Worm (Caenorhabditis elegans) whole organism, young adult: ENCODE results near the gene E04F6.9.

Experiments used
- B0336.3 ChIP-seq: fragments of 200-800 bp; sonication (Bioruptor generic); IDR thresholded peaks from 2 replicates; pipeline ENCODE4 v1.3.6; 2022; ENCODE audit warnings: missing genetic modification characterization, missing compliant biosample characterization
- D2030.7 ChIP-seq: fragments of 200-800 bp; sonication (Bioruptor generic); IDR thresholded peaks from 2 replicates; pipeline ENCODE4 v1.3.6; 2022; ENCODE audit warnings: missing genetic modification reagents, missing genetic modification characterization, missing compliant biosample characterization
- F10E7.11 ChIP-seq: sonication (generic microtip); optimal IDR thresholded peaks from 2 replicates; lab custom pipeline; 2017; ENCODE audit warnings: mild to moderate bottlenecking, missing genetic modification characterization, moderate library complexity, missing compliant biosample characterization
- F23B12.7 ChIP-seq: sonication (generic microtip); optimal IDR thresholded peaks from 2 replicates; lab custom pipeline; 2017; ENCODE audit warnings: missing genetic modification characterization, mild to moderate bottlenecking, missing compliant biosample characterization, antibody characterized with exemption, moderate library complexity; ENCODE audit not compliant: insufficient read depth
- F37B4.10 ChIP-seq: fragments of 200-800 bp; sonication (Bioruptor generic); IDR thresholded peaks from 2 replicates; pipeline ENCODE4 v1.3.6; 2022; ENCODE audit warnings: missing genetic modification characterization, missing compliant biosample characterization
- F39B2.1 ChIP-seq: fragments of 200-800 bp; sonication (Bioruptor generic); IDR thresholded peaks from 2 replicates; pipeline ENCODE4 v1.3.6; 2022; ENCODE audit warnings: missing genetic modification reagents, missing genetic modification characterization, missing compliant biosample characterization
- F49E8.2 ChIP-seq: sonication (generic microtip); optimal IDR thresholded peaks from 3 replicates; lab custom pipeline; 2017; ENCODE audit warnings: missing genetic modification characterization, mild to moderate bottlenecking, missing compliant biosample characterization, antibody characterized with exemption, moderate library complexity; ENCODE audit not compliant: insufficient read depth
- F57A8.1 ChIP-seq: fragments of 200-800 bp; sonication (Bioruptor generic); optimal IDR thresholded peaks from 2 replicates; lab custom pipeline; 2018; ENCODE audit warnings: mild to moderate bottlenecking, missing genetic modification characterization, moderate library complexity, missing compliant biosample characterization
- ama-1 ChIP-seq, 3 experiments: fragments of 150-350 bp in 1 of 3; sonication (generic microtip) in 2 of 3; optimal IDR thresholded peaks; 2 replicates each; lab custom pipeline; 2014 to 2018; ENCODE audit warnings: missing biosample characterization in 2 of 3, missing genetic modification characterization in 2 of 3, missing genetic modification reagents in 2 of 3
- attf-3 ChIP-seq: fragments of 200-800 bp; sonication (Bioruptor generic); conservative IDR thresholded peaks from 2 replicates; pipeline ENCODE4 v1.3.6; 2022; ENCODE audit warnings: missing genetic modification reagents, missing genetic modification characterization, missing compliant biosample characterization
- attf-5 ChIP-seq: fragments of 200-800 bp; sonication (Bioruptor generic); optimal IDR thresholded peaks from 2 replicates; lab custom pipeline; 2018; ENCODE audit warnings: mild to moderate bottlenecking, missing genetic modification characterization, missing compliant biosample characterization
- attf-6 ChIP-seq: fragments of 200-800 bp; sonication (Bioruptor generic); IDR thresholded peaks from 2 replicates; pipeline ENCODE4 v1.3.6; 2022; ENCODE audit warnings: missing genetic modification reagents, missing genetic modification characterization, missing compliant biosample characterization
- cebp-1 ChIP-seq, 2 experiments: fragments of 200-800 bp in 1 of 2; sonication (Bioruptor generic) in 1 of 2; sonication (generic microtip) in 1 of 2; IDR thresholded peaks in 1 of 2; optimal IDR thresholded peaks in 1 of 2; 2 replicates each; pipeline versions ENCODE4 v1.3.6 to Lab custom; 2017 to 2022; ENCODE audit warnings: missing compliant biosample characterization in 2 of 2, missing genetic modification characterization in 2 of 2, mild to moderate bottlenecking in 1 of 2, missing genetic modification reagents in 1 of 2, moderate library complexity in 1 of 2
- ceh-40 ChIP-seq: fragments of 200-800 bp; sonication (Bioruptor generic); IDR thresholded peaks from 2 replicates; pipeline ENCODE4 v1.3.6; 2022; ENCODE audit warnings: missing genetic modification characterization, missing compliant biosample characterization
- die-1 ChIP-seq: sonication (generic microtip); optimal IDR thresholded peaks from 2 replicates; lab custom pipeline; 2016; ENCODE audit warnings: missing genotype, mild to moderate bottlenecking, missing genetic modification characterization, missing compliant biosample characterization
- dox-1 ChIP-seq: fragments of 200-800 bp; sonication (Bioruptor generic); IDR thresholded peaks from 2 replicates; pipeline ENCODE4 v1.3.6; 2022; ENCODE audit warnings: missing genetic modification reagents, missing genetic modification characterization, missing compliant biosample characterization
- dpff-1 ChIP-seq: sonication (generic microtip); optimal IDR thresholded peaks from 2 replicates; lab custom pipeline; 2017; ENCODE audit warnings: mild to moderate bottlenecking, missing genetic modification characterization, missing compliant biosample characterization
- ekl-4 ChIP-seq: fragments of 200-800 bp; sonication (Bioruptor generic); IDR thresholded peaks from 2 replicates; pipeline ENCODE4 v1.3.6; 2022; ENCODE audit warnings: missing genetic modification reagents, missing genetic modification characterization, missing compliant biosample characterization
- fkh-3 ChIP-seq: sonication (generic microtip); optimal IDR thresholded peaks from 2 replicates; lab custom pipeline; 2016; ENCODE audit warnings: mild to moderate bottlenecking, missing genetic modification characterization, missing compliant biosample characterization
- him-1 ChIP-seq: sonication (generic microtip); optimal IDR thresholded peaks from 2 replicates; lab custom pipeline; 2016; ENCODE audit warnings: missing genotype, missing genetic modification reagents, missing genetic modification characterization, missing compliant biosample characterization
- hrde-1 ChIP-seq: sonication (generic microtip); optimal IDR thresholded peaks from 2 replicates; lab custom pipeline; 2016; ENCODE audit warnings: missing genetic modification characterization, mild to moderate bottlenecking, missing compliant biosample characterization, moderate library complexity, missing genotype, missing genetic modification reagents, borderline replicate concordance
- hsf-1 ChIP-seq: fragments of 200-800 bp; sonication (Bioruptor generic); IDR thresholded peaks from 2 replicates; pipeline ENCODE4 v1.3.6; 2022; ENCODE audit warnings: missing genetic modification reagents, missing genetic modification characterization, missing compliant biosample characterization
- lsl-1 ChIP-seq: fragments of 200-800 bp; sonication (Bioruptor generic); optimal IDR thresholded peaks from 2 replicates; lab custom pipeline; 2018; ENCODE audit warnings: mild to moderate bottlenecking, missing genetic modification characterization, moderate library complexity, missing compliant biosample characterization
- madf-10 ChIP-seq: sonication (generic microtip); optimal IDR thresholded peaks from 2 replicates; lab custom pipeline; 2016; ENCODE audit warnings: mild to moderate bottlenecking, missing genetic modification characterization, missing compliant biosample characterization
- nfya-2 ChIP-seq: fragments of 200-800 bp; sonication (Bioruptor generic); IDR thresholded peaks from 2 replicates; pipeline ENCODE4 v1.3.6; 2022; ENCODE audit warnings: missing genetic modification reagents, missing genetic modification characterization, missing compliant biosample characterization
- nhr-120 ChIP-seq: fragments of 200-800 bp; sonication (Bioruptor generic); IDR thresholded peaks from 2 replicates; pipeline ENCODE4 v1.3.6; 2022; ENCODE audit warnings: missing genetic modification characterization, missing compliant biosample characterization
- pbrm-1 ChIP-seq: fragments of 200-800 bp; sonication (Bioruptor generic); IDR thresholded peaks from 2 replicates; pipeline ENCODE4 v1.3.6; 2022; ENCODE audit warnings: missing genetic modification reagents, missing genetic modification characterization, missing compliant biosample characterization
- pha-4 ChIP-seq: fragments of 150-350 bp; sonication (generic microtip); optimal IDR thresholded peaks from 2 replicates; lab custom pipeline; 2014; ENCODE audit warnings: missing biosample characterization, missing genetic modification reagents, missing genetic modification characterization
- sdz-38 ChIP-seq: sonication (generic microtip); optimal IDR thresholded peaks from 2 replicates; lab custom pipeline; 2016; ENCODE audit warnings: missing genotype, missing genetic modification characterization, missing compliant biosample characterization
- snpc-1.3 ChIP-seq: sonication (generic microtip); optimal IDR thresholded peaks from 2 replicates; lab custom pipeline; 2017; ENCODE audit warnings: missing genetic modification characterization, mild to moderate bottlenecking, missing compliant biosample characterization, antibody characterized with exemption, moderate library complexity, missing genotype, missing genetic modification reagents; ENCODE audit not compliant: insufficient read depth
- snpc-3.4 ChIP-seq: sonication (generic microtip); optimal IDR thresholded peaks from 2 replicates; lab custom pipeline; 2017; ENCODE audit warnings: missing genetic modification characterization, mild to moderate bottlenecking, missing compliant biosample characterization, antibody characterized with exemption, moderate library complexity, missing genotype, missing genetic modification reagents
- zim-3 ChIP-seq: sonication (generic microtip); optimal IDR thresholded peaks from 2 replicates; lab custom pipeline; 2017; ENCODE audit warnings: mild to moderate bottlenecking, missing genetic modification characterization, moderate library complexity, missing compliant biosample characterization

The E04F6.9 gene

DNA sequence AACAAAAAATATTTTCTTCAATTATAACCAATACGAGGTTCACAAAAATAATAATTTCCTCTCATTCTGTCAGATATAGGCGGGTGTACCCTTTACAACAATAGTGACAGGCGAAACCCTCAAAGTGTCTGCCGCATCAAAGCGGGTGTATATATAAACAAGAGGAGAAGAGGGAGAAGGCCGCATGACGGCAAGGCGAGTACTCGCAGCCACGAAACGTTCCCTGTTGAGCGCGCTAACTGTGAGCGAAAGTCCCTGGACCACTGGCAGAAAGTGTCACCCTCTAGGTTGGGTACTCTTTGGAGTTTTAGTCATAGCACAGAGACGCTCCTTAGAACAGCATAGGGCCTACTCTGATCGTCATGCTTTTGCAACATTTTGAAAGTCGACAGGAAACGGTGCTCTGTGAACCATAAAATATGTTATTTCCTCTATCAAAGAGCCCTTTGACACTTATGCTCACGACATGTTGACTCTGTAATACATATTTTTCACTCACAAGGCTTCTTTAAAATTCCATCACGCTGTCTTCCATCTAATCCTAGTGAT lies 11.8 kb downstream of the E04F6.9 start, which contains the start of gene pcrg-1 (continued):
- peak; percentile 78 for TF ChIP-seq D2030.7 (GFP tag; lab: Robert Waterston, UW)
- TF ChIP-seq B0336.3 (GFP tag; lab: Robert Waterston, UW), result peak; percentile 89
- TF ChIP-seq F57A8.1, result peak; percentile 55
- TF ChIP-seq pha-4 (tag; lab: Kevin White, UChicago), result no peak
- peak; percentile 90 for TF ChIP-seq snpc-3.4
- TF ChIP-seq ama-1 (optimal IDR thresholded peaks at IDR 0.05; lab: Kevin White, UChicago), result no peak
- TF ChIP-seq ama-1 (GFP tag; optimal IDR thresholded peaks at IDR 0.05; lab: Kevin White, UChicago), result peak; percentile 43 to 86
- TF ChIP-seq ekl-4 (GFP tag; lab: Robert Waterston, UW), result peak; percentile 83
- TF ChIP-seq nhr-120, result 0 out of 2 replicates have a peak, but pooled peaks have one; percentile 35
- peak; percentile 76 for TF ChIP-seq F49E8.2 (tag; lab: Kevin White, UChicago)
- TF ChIP-seq F23B12.7 (tag; lab: Kevin White, UChicago), result peak; percentile 26
- TF ChIP-seq ceh-40 (GFP tag; lab: Robert Waterston, UW), result peak; percentile 86
- TF ChIP-seq attf-5 (GFP tag; lab: Kevin White, UChicago), result peak; percentile 70
- TF ChIP-seq hsf-1 (GFP tag; lab: Robert Waterston, UW), result peak; percentile 65
- TF ChIP-seq attf-3 (GFP tag; lab: Robert Waterston, UW), result peak; percentile 64
- peak; percentile 88 for TF ChIP-seq attf-6
- peak; percentile 79 for TF ChIP-seq snpc-1.3 (tag; lab: Kevin White, UChicago)
- TF ChIP-seq madf-10 (tag; lab: Kevin White, UChicago), result peak; percentile 59

- TF ChIP-seq attf-3 (GFP tag; lab: Robert Waterston, UW), result no peak
- TF ChIP-seq F10E7.11 (tag; lab: Kevin White, UChicago), result no peak
- TF ChIP-seq fkh-3 (tag; lab: Kevin White, UChicago), result no peak
- TF ChIP-seq F57A8.1, result no peak
- TF ChIP-seq F39B2.1 (GFP tag; lab: Robert Waterston, UW), result no peak
- no peak for TF ChIP-seq dpff-1 (tag; lab: Kevin White, UChicago)
- no peak for TF ChIP-seq cebp-1 (GFP tag; IDR thresholded peaks at IDR 0.05; lab: Robert Waterston, UW)
- TF ChIP-seq cebp-1 (tag; optimal IDR thresholded peaks at IDR 0.05; lab: Kevin White, UChicago), result no peak
- no peak for TF ChIP-seq die-1 (tag; lab: Kevin White, UChicago)
- TF ChIP-seq hrde-1 (tag; lab: Kevin White, UChicago), result no peak
- no peak for TF ChIP-seq dox-1 (GFP tag; lab: Robert Waterston, UW)
- TF ChIP-seq nfya-2, result no peak
- no peak for TF ChIP-seq F37B4.10 (GFP tag; lab: Robert Waterston, UW)
- no peak for TF ChIP-seq lsl-1 (GFP tag; lab: Kevin White, UChicago)
- no peak for TF ChIP-seq snpc-1.3 (tag; lab: Kevin White, UChicago)
- no peak for TF ChIP-seq him-1 (tag; lab: Kevin White, UChicago)
- TF ChIP-seq sdz-38 (tag; lab: Kevin White, UChicago), result no peak
- TF ChIP-seq, all 124 proteins: peak for 0
These were observed 12.7 kb downstream of the E04F6.9 start, which contains the start of gene E04F6.6 for ce11 chrII:7199308-7199707. Gene E04F6.6 (minus strand): TSS chrII:7199565.

DNA sequence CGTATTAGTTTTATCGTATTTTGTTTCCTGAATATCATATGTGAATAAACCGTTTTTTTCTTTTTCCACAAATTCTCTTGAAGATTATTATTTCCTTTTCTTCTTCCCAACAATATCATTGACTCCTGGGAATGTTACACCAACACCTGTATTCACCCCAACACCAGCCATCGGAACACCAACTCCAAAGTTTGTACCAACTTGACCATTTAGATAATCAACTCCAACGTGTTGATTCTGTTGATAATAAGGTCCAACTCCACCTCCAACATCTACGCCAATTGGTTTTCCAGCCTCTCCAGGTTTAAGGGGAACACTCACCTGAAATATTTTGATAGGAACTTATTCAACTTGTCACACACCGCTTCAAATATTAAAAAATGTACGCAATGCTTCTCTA lies 14.5 kb downstream of the E04F6.9 start:
- TF ChIP-seq zim-3 (tag; lab: Kevin White, UChicago) (no peak), pbrm-1 (GFP tag; lab: Robert Waterston, UW) (0 out of 2 replicates have a peak, but pooled peaks have one; percentile 28)
- TF ChIP-seq, all 124 proteins: peak for 1
